Worm (Caenorhabditis elegans): Measurements from ENCODE around the gene K08H2.5.

DNA sequence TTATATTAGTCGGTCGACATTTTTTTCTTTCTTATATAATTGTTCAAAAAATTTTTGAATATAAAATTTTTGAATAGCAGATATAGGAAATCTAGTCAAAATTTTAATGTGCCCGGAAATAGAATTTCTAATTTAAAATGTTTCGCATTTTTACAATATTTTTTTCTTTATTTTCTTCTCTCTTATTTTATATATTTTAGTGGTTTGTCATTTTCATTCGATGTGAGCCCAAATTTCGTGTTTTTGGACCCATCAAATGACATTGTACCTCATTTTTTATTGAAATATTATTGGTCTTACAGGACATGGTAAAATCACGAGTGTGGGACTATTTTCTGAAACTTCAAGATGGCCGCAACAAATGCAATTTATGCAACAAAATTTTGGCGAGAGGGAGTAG is 20.1 kb upstream of the K08H2.5 start, which contains the start of gene K09A11.1:
- TF ChIP-seq unc-62 (GFP tag; optimal IDR thresholded peaks at IDR 0.05) (no peak), lin-13 (tag; optimal IDR thresholded peaks at IDR 0.05) (no peak), blmp-1 (tag; optimal IDR thresholded peaks at IDR 0.05) (no peak), ztf-11 (tag; optimal IDR thresholded peaks at IDR 0.05) (no peak), hlh-1 (tag; optimal IDR thresholded peaks at IDR 0.05) (no peak), nhr-28 (tag; optimal IDR thresholded peaks at IDR 0.05) (no peak), lsy-2 (tag; optimal IDR thresholded peaks at IDR 0.05) (no peak), nhr-237 (tag; optimal IDR thresholded peaks at IDR 0.05) (no peak), mep-1 (tag; optimal IDR thresholded peaks at IDR 0.05) (no peak), lin-32 (GFP tag; optimal IDR thresholded peaks at IDR 0.05) (no peak)
